Fruit fly (Drosophila melanogaster): Measurements from ENCODE around the gene X11L.

Gene X11L

dm6 chrX:17595822-17596221 is 3.6 kb upstream of the X11L start (continued):
- TF ChIP-seq dl (GFP tag; optimal IDR thresholded peaks at IDR 0.05; ENCODE audit: insufficient read depth in 1 of 2, partially characterized antibody in 2 of 2) (no peak), brk (GFP tag; optimal IDR thresholded peaks at IDR 0.05) (peak; percentile 74), N (GFP tag; optimal IDR thresholded peaks at IDR 0.05) (no peak), foxo (GFP tag; optimal IDR thresholded peaks at IDR 0.05) (peak in 1 of 2 experiments; percentile 88), h (GFP tag; optimal IDR thresholded peaks at IDR 0.05) (peak; percentile 92), OdsH (GFP tag; optimal IDR thresholded peaks at IDR 0.05) (peak; percentile 87), CrebA (GFP tag; optimal IDR thresholded peaks at IDR 0.05; ENCODE audit: borderline replicate concordance) (no peak), Vsx2 (GFP tag; optimal IDR thresholded peaks at IDR 0.05; ENCODE audit: partially characterized antibody) (no peak), Abd-B (GFP tag; optimal IDR thresholded peaks at IDR 0.05) (no peak), woc (GFP tag; optimal IDR thresholded peaks at IDR 0.05) (peak; percentile 69)

dm6 chrX:17597622-17598021 is 1.8 kb upstream of the X11L start:
- no peak for TF ChIP-seq sage (GFP tag; optimal IDR thresholded peaks at IDR 0.05)
- TF ChIP-seq psq (GFP tag; optimal IDR thresholded peaks at IDR 0.05), result no peak
- peak; percentile 94 for TF ChIP-seq Dfd (GFP tag; optimal IDR thresholded peaks at IDR 0.05)

- TF ChIP-seq lola (GFP tag; optimal IDR thresholded peaks at IDR 0.05), result no peak
Observed at dm6 chrX:17602466-17602865, 3.1 kb downstream of the X11L start.

- TF ChIP-seq usp (GFP tag; optimal IDR thresholded peaks at IDR 0.05) (no peak), pan (optimal IDR thresholded peaks at IDR 0.05) (no peak), ey (GFP tag; optimal IDR thresholded peaks at IDR 0.05) (no peak)
Observed at dm6 chrX:17611455-17611854, 12.0 kb downstream of the X11L start.

- TF ChIP-seq Vsx2 (GFP tag; optimal IDR thresholded peaks at IDR 0.05; ENCODE audit: partially characterized antibody), result no peak
- TF ChIP-seq Dfd (GFP tag; optimal IDR thresholded peaks at IDR 0.05), result peak; percentile 41
Observed at dm6 chrX:17622187-17622586, 22.8 kb downstream of the X11L start.

dm6 chrX:17624223-17624982 is 25.0 kb downstream of the X11L start:
- peak; percentile 77 for TF ChIP-seq tai (GFP tag; optimal IDR thresholded peaks at IDR 0.05)
- no peak for TF ChIP-seq usp (GFP tag; optimal IDR thresholded peaks at IDR 0.05)
- peak; percentile 68 for TF ChIP-seq Rel (GFP tag; optimal IDR thresholded peaks at IDR 0.05)
- peak; percentile 76 for TF ChIP-seq Rel (tag; optimal IDR thresholded peaks at IDR 0.05)
- TF ChIP-seq brk (GFP tag; optimal IDR thresholded peaks at IDR 0.05), result peak; percentile 56

dm6 chrX:17624983-17625401 is 25.6 kb downstream of the X11L start:
- TF ChIP-seq OdsH (GFP tag; optimal IDR thresholded peaks at IDR 0.05) (peak; percentile 89), dsf (GFP tag; optimal IDR thresholded peaks at IDR 0.05; ENCODE audit: borderline replicate concordance) (no peak), tai (GFP tag; optimal IDR thresholded peaks at IDR 0.05) (peak; percentile 33), CG9705 (GFP tag; optimal IDR thresholded peaks at IDR 0.05) (peak; percentile 66), Vsx2 (GFP tag; optimal IDR thresholded peaks at IDR 0.05; ENCODE audit: partially characterized antibody) (no peak), Mio (GFP tag; optimal IDR thresholded peaks at IDR 0.05) (peak; percentile 39), CrebA (GFP tag; optimal IDR thresholded peaks at IDR 0.05; ENCODE audit: borderline replicate concordance) (no peak), brk (GFP tag; optimal IDR thresholded peaks at IDR 0.05) (no peak), GATAd (GFP tag; optimal IDR thresholded peaks at IDR 0.05) (no peak), Rel (GFP tag; optimal IDR thresholded peaks at IDR 0.05) (no peak), Rel (tag; optimal IDR thresholded peaks at IDR 0.05) (no peak), fru (GFP tag; optimal IDR thresholded peaks at IDR 0.05) (peak; percentile 94), Sp1 (GFP tag; optimal IDR thresholded peaks at IDR 0.05) (peak; percentile 91), ey (GFP tag; optimal IDR thresholded peaks at IDR 0.05) (peak; percentile 91), usp (GFP tag; optimal IDR thresholded peaks at IDR 0.05) (no peak), Hr78 (GFP tag; optimal IDR thresholded peaks at IDR 0.05) (no peak), Jra (GFP tag; optimal IDR thresholded peaks at IDR 0.05) (peak; percentile 50), lola (GFP tag; optimal IDR thresholded peaks at IDR 0.05) (no peak), woc (GFP tag; optimal IDR thresholded peaks at IDR 0.05) (peak; percentile 59), sv (GFP tag; optimal IDR thresholded peaks at IDR 0.05) (peak; percentile 76), CG32264 (GFP tag; optimal IDR thresholded peaks at IDR 0.05) (peak; percentile 89), Myc (optimal IDR thresholded peaks at IDR 0.05) (no peak), Hnf4 (GFP tag; optimal IDR thresholded peaks at IDR 0.05) (peak; percentile 84), sage (GFP tag; optimal IDR thresholded peaks at IDR 0.05) (peak; percentile 68), pan (optimal IDR thresholded peaks at IDR 0.05) (no peak), N (GFP tag; optimal IDR thresholded peaks at IDR 0.05) (no peak), br (GFP tag; optimal IDR thresholded peaks at IDR 0.05) (peak; percentile 91), Abd-B (GFP tag; optimal IDR thresholded peaks at IDR 0.05) (no peak), rgr (GFP tag; optimal IDR thresholded peaks at IDR 0.05) (peak; percentile 92), jim (GFP tag; optimal IDR thresholded peaks at IDR 0.05) (no peak), Dif (GFP tag; optimal IDR thresholded peaks at IDR 0.05; ENCODE audit: partially characterized antibody) (no peak)
